Fruit fly (Drosophila melanogaster): ENCODE results near the gene CG5439.

dm6 chr2L:13160227-13160626 lies 16.7 kb upstream of the CG5439 start, which contains the start of gene kmg:
- no peak for TF ChIP-seq crc (GFP tag; optimal IDR thresholded peaks at IDR 0.05)
- TF ChIP-seq CG16779 (GFP tag; IDR thresholded peaks at IDR 0.05) = no peak
- TF ChIP-seq CG7745 (tag; optimal IDR thresholded peaks at IDR 0.05) = no peak
